Fruit fly (Drosophila melanogaster): Measurements from ENCODE around the gene subdued.
A peak's percentile ranks its signal among the peaks of the same experiment; 100 is the strongest.

Gene subdued

dm6 chr3R:19644094-19644900 lies 1.8 kb upstream of the subdued start, which contains the start of gene Vha13 (continued):
- TF ChIP-seq jigr1 (GFP tag; IDR thresholded peaks at IDR 0.05): 0 out of 3 replicates have a peak, but pooled peaks have one; percentile 29
- TF ChIP-seq Side (GFP tag; optimal IDR thresholded peaks at IDR 0.05): peak; percentile 34
- TF ChIP-seq Doc2 (GFP tag; IDR thresholded peaks at IDR 0.05): no peak
- TF ChIP-seq Hr78 (GFP tag; optimal IDR thresholded peaks at IDR 0.05): peak in 1 of 2 experiments; percentile 24
- TF ChIP-seq CG2120 (GFP tag; optimal IDR thresholded peaks at IDR 0.05): peak; percentile 58
- peak; percentile 48; the same call in 1 of the 3 replicates for TF ChIP-seq ken (GFP tag; IDR thresholded peaks at IDR 0.05)
- peak; percentile 16 for TF ChIP-seq CG7786 (GFP tag; optimal IDR thresholded peaks at IDR 0.05)
- no peak for TF ChIP-seq Trl (optimal IDR thresholded peaks at IDR 0.05)
- peak; percentile 43 for TF ChIP-seq Trl (GFP tag; optimal IDR thresholded peaks at IDR 0.05)
- peak; percentile 10 for TF ChIP-seq vfl (GFP tag; optimal IDR thresholded peaks at IDR 0.05)
- TF ChIP-seq Antp (GFP tag; optimal IDR thresholded peaks at IDR 0.05): peak; percentile 64
- TF ChIP-seq ind (GFP tag; optimal IDR thresholded peaks at IDR 0.05): peak; percentile 50
- TF ChIP-seq Taf1 (GFP tag; IDR thresholded peaks at IDR 0.05): peak; percentile 58; the same call in 1 of the 2 replicates
- TF ChIP-seq CG8765 (GFP tag; IDR thresholded peaks at IDR 0.05): no peak
- TF ChIP-seq Ets65A (GFP tag): peak; percentile 95
- TF ChIP-seq CG10209 (GFP tag; optimal IDR thresholded peaks at IDR 0.05): peak; percentile 0
- TF ChIP-seq slp2 (GFP tag; optimal IDR thresholded peaks at IDR 0.05): no peak
- 0 out of 2 replicates have a peak, but pooled peaks have one; percentile 34 for TF ChIP-seq ttk (GFP tag; IDR thresholded peaks at IDR 0.05)
- TF ChIP-seq CG10366 (GFP tag; IDR thresholded peaks at IDR 0.05): peak; percentile 48
- TF ChIP-seq CG6272 (GFP tag; IDR thresholded peaks at IDR 0.05): peak; percentile 70
- peak; percentile 29 for TF ChIP-seq ab (GFP tag; optimal IDR thresholded peaks at IDR 0.05)
- no peak for TF ChIP-seq Vsx1 (GFP tag; optimal IDR thresholded peaks at IDR 0.05)
- peak; percentile 18; the same call in 1 of the 2 replicates for TF ChIP-seq wdn (GFP tag; IDR thresholded peaks at IDR 0.05)
- TF ChIP-seq CG10267 (tag; optimal IDR thresholded peaks at IDR 0.05): no peak
- no peak for TF ChIP-seq br (optimal IDR thresholded peaks at IDR 0.05)
- no peak for TF ChIP-seq seq (GFP tag; IDR thresholded peaks at IDR 0.05)
- peak; percentile 45 for TF ChIP-seq gro (GFP tag; optimal IDR thresholded peaks at IDR 0.05)
- 0 out of 3 replicates have a peak, but pooled peaks have one; percentile 14 for TF ChIP-seq croc (GFP tag; conservative IDR thresholded peaks at IDR 0.05)
- peak; percentile 82 for TF ChIP-seq Gug (GFP tag; IDR thresholded peaks at IDR 0.05)
- no peak for TF ChIP-seq CG17568 (GFP tag; optimal IDR thresholded peaks at IDR 0.05)
- peak; percentile 35 for TF ChIP-seq CG4820 (GFP tag; optimal IDR thresholded peaks at IDR 0.05)
- no peak for TF ChIP-seq CkIIα-i1 (GFP tag; IDR thresholded peaks at IDR 0.05)
- TF ChIP-seq CG12219 (GFP tag; optimal IDR thresholded peaks at IDR 0.05): peak; percentile 12
- peak; percentile 55 for TF ChIP-seq ssp (GFP tag; IDR thresholded peaks at IDR 0.05)
- no peak for TF ChIP-seq caup (GFP tag; optimal IDR thresholded peaks at IDR 0.05; ENCODE audit: severe bottlenecking)
- TF ChIP-seq CG15696 (tag; optimal IDR thresholded peaks at IDR 0.05): peak; percentile 19
- no peak for TF ChIP-seq CG6689 (GFP tag; IDR thresholded peaks at IDR 0.05)
- TF ChIP-seq NfI (GFP tag; optimal IDR thresholded peaks at IDR 0.05): peak; percentile 10
- TF ChIP-seq stwl (tag; optimal IDR thresholded peaks at IDR 0.05): peak; percentile 66
- no peak for TF ChIP-seq CG12942 (GFP tag; optimal IDR thresholded peaks at IDR 0.05)
- TF ChIP-seq CG32772 (GFP tag; IDR thresholded peaks at IDR 0.05): peak; percentile 41; the same call in 1 of the 2 replicates
- TF ChIP-seq usp (GFP tag; optimal IDR thresholded peaks at IDR 0.05): no peak
- TF ChIP-seq CG8359 (GFP tag; optimal IDR thresholded peaks at IDR 0.05; ENCODE audit: borderline replicate concordance): no peak
- TF ChIP-seq btn (GFP tag; optimal IDR thresholded peaks at IDR 0.05): no peak
- TF ChIP-seq cas (GFP tag; IDR thresholded peaks at IDR 0.05): peak; percentile 35; the same call in 1 of the 2 replicates
- TF ChIP-seq bowl (GFP tag; IDR thresholded peaks at IDR 0.05): peak; percentile 41; the same call in 1 of the 2 replicates
- no peak for TF ChIP-seq CG17359 (tag; optimal IDR thresholded peaks at IDR 0.05)
- TF ChIP-seq CG6654 (GFP tag; optimal IDR thresholded peaks at IDR 0.05): no peak
- TF ChIP-seq GATAe (GFP tag; conservative IDR thresholded peaks at IDR 0.05): no peak
- TF ChIP-seq CG30020 (tag; optimal IDR thresholded peaks at IDR 0.05): peak; percentile 15

All from whole organism, embryonic.